Worm (Caenorhabditis elegans): ENCODE data around the gene tdo-2.

Gene tdo-2

DNA sequence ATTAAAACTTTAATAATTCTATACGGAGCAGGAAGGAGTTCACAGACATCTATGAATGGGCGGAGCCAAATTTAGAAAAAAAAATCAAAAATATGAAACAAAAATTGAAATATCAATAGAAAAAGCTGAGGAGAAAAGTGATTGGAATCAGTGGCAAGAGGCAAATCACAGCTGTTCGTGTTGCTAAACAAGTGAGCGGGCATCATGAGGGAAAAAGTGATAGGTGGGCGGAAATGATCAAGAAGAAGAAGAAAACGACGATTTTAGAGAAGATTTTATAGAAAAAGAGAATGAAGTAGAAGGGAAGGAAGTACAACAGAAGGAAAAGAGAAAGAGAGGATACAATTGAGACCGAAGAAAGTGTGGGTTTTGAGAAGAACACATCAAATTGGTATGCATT, 21.1 kb downstream of the tdo-2 start:
- TF ChIP-seq him-1 (tag; optimal IDR thresholded peaks at IDR 0.05), result no peak
- no peak for TF ChIP-seq dao-5 (tag; optimal IDR thresholded peaks at IDR 0.05)
- no peak for TF ChIP-seq W03F9.2 (tag; optimal IDR thresholded peaks at IDR 0.05)

DNA sequence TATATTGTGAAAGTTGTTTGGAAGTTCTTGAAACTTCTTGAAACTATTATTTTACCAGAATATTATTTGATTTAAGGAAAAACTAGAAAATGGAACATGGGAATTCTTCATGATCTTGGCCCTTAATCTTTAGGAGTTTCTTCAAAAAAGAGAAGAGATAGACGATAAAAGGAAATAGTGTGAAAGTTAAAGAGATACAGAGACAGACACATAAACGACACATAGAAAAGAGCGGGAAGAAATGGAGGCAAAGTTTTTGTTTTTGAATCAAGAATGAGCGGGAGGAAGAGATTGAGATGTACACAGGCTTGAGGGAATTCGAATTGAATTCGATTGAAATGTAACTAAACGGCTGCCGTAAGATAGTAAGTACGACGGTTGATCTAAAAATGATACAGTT, 22.3 kb downstream of the tdo-2 start:
- TF ChIP-seq W03F9.2 (tag; optimal IDR thresholded peaks at IDR 0.05) (no peak), dao-5 (tag; optimal IDR thresholded peaks at IDR 0.05) (no peak), him-1 (tag; optimal IDR thresholded peaks at IDR 0.05) (no peak)

DNA sequence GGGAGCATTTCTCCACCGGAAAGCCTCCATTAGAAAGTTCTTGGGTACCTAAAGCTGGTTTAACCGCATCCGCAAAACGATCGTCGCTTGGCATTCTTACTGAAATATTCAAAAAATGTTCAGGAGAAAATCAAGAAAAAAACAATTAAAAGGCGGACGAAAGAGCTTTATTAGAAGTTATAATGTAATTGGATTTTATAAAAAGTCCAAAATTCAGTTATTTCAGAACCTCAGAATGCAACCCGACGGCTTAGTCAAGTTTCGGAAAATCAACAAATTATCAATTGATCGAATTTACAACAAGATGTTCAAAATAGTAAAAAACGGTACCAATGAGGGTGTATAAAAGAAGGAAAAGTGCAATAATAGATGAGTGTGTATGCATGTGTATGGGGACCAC, 23.8 kb downstream of the tdo-2 start, which contains the start of gene pxl-1:
Gene pxl-1, minus strand, starts transcription at position 101 of the 400 bp plus-strand sequence.
- no peak for TF ChIP-seq dao-5 (tag; optimal IDR thresholded peaks at IDR 0.05)
- no peak for TF ChIP-seq him-1 (tag; optimal IDR thresholded peaks at IDR 0.05)

DNA sequence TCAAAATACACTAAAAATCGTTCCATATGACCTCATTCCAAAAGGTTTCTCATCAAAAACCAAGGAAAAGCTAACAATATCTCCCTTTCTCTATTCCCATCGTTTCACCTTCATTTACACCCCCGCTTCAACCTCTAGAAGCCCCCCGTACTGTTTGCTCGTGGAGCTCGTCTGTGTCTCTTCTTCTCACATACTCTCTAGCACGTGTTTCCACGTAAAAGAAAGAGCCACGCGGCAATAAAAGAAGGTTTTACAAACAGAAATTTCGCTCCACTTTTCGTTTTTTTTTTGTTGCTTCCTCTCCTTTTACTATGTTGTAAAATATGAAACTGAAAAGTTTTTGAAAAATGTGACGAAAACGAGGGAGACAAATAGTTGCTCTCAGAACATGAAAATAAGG, 26.8 kb downstream of the tdo-2 start:
- no peak for TF ChIP-seq him-1 (tag; optimal IDR thresholded peaks at IDR 0.05)
- TF ChIP-seq W03F9.2 (tag; optimal IDR thresholded peaks at IDR 0.05), result no peak
- no peak for TF ChIP-seq dao-5 (tag; optimal IDR thresholded peaks at IDR 0.05)

DNA sequence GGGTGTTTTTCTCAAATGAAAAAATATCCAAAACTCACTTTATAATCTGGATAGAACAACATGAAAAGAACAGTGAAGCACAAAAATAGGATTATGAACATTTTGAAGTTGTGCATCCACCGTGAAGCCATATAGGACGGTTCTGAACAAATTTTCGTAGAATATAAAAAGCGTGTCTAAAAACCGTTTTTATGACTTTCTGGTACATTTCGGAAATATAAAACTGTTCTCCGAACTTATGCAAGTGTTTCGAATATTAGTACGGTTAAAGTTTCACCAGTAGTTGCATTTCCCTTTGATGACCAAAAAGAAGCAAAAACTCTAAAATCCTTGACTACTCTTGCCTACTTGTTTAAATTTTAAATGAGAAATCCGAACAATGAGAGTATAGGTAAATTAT, 31.1 kb downstream of the tdo-2 start, which contains the start of gene C28H8.8:
Gene C28H8.8, minus strand, starts transcription at position 101 of the 400 bp plus-strand sequence.
- TF ChIP-seq dao-5 (tag; optimal IDR thresholded peaks at IDR 0.05) (no peak), W03F9.2 (tag; optimal IDR thresholded peaks at IDR 0.05) (no peak), him-1 (tag; optimal IDR thresholded peaks at IDR 0.05) (no peak)

DNA sequence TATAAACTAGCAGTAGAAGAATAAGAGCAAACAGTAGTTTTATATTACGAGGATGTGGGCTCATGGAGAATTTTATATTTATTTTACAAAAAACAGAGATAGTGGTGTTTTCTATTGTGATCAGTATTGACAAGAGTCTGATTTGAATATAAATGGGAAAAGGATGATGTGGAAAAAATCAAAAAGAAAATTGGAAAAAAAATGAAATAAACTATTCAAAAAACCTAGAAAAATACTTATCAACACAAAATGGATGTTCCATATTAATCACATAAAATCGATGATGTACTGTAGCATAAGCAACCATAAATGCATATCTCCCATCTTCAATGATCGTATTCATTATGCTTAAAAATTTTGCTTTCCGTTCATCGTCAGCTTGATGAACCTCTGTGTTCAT, 32.9 kb downstream of the tdo-2 start, which contains the start of gene C28H8.7:
Gene C28H8.7, minus strand, starts transcription at position 101 of the 400 bp plus-strand sequence.
- no peak for TF ChIP-seq W03F9.2 (tag; optimal IDR thresholded peaks at IDR 0.05)
- no peak for TF ChIP-seq him-1 (tag; optimal IDR thresholded peaks at IDR 0.05)
- TF ChIP-seq dao-5 (tag; optimal IDR thresholded peaks at IDR 0.05), result no peak

DNA sequence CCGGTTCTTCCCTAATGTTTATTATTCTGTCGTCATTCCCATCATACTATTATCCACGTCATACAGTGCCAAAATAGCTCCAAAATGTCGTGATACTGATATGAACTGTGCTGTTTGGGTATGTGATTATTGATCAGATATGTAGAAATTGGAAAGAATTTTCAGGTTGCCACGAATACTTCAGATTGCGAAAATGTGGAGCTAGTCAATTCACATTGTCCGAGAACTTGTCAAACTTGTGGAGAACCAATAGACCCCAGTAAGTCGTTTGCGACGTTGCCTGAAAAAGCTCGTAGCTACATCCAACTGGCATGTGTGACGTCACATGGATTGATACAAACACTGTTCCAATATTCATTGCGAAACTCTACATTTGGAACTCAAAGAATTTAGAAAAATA, 35.3 kb downstream of the tdo-2 start:
- TF ChIP-seq dao-5 (tag; optimal IDR thresholded peaks at IDR 0.05) (no peak), him-1 (tag; optimal IDR thresholded peaks at IDR 0.05) (no peak), W03F9.2 (tag; optimal IDR thresholded peaks at IDR 0.05) (no peak)

DNA sequence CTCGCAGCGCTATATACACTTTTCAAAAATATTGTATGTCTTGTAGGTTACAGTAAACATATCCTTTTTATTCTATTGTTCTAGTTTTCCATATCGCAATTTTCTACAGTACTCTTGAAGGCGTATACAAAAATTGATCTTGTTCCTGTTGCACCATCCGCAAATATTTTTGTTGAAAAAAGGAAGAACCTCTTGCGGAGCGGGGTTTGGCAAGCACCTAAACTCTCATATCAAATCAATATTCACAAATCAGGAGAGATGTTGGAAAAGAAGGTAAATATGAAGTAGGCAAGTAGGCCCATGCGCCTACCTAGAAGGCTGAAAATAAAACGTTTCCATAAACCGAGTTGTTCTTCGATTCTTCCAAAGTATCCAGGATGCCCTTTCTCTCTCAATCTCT, 35.7 kb downstream of the tdo-2 start, which contains the start of gene C28H8.5:
Gene C28H8.5, plus strand, starts transcription at position 301 of the 400 bp plus-strand sequence.
- TF ChIP-seq W03F9.2 (tag; optimal IDR thresholded peaks at IDR 0.05), result no peak

DNA sequence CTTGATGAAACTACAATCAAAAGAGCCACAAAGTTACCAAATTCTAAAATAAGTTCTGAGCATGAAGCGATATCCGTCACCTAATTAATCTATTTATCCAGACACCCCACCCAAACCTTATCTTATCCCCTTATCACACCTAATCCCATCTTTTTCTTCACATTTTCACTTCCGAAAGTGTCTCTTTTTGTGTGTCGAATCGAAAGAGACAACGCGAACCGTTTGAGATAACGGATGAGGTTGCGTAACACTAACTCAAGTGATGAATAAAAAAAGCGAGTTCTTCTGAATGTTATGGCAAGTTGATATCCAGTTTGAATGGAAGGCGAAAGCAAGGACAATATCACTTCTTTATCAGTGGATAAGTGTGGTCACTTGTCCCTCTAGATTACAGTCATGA, 36.2 kb downstream of the tdo-2 start:
- TF ChIP-seq dao-5 (tag; optimal IDR thresholded peaks at IDR 0.05) (no peak), W03F9.2 (tag; optimal IDR thresholded peaks at IDR 0.05) (no peak), him-1 (tag; optimal IDR thresholded peaks at IDR 0.05) (no peak)

DNA sequence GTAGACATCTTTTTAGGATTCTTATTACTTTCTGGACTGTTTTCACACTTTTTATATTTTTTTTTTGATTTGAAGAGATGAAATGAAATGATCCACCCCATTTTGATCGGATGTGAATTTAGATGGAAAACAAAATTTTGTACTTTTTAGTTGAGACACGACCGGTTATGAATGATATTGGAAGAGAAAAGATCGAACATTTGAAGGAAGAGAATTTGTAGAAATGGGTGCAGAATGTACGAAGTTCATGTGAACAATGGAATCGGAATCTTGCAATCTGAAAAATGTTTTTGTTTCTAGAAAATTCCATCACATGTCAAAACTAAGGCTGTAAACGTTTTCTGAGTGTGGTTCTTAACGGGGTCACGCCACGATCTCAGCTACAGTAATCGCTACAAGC, 36.9 kb downstream of the tdo-2 start, which contains the start of gene F01F1.14:
Gene F01F1.14, minus strand, starts transcription at position 101 of the 400 bp plus-strand sequence.
- no peak for TF ChIP-seq W03F9.2 (tag; optimal IDR thresholded peaks at IDR 0.05)
- no peak for TF ChIP-seq dao-5 (tag; optimal IDR thresholded peaks at IDR 0.05)
- no peak for TF ChIP-seq him-1 (tag; optimal IDR thresholded peaks at IDR 0.05)

DNA sequence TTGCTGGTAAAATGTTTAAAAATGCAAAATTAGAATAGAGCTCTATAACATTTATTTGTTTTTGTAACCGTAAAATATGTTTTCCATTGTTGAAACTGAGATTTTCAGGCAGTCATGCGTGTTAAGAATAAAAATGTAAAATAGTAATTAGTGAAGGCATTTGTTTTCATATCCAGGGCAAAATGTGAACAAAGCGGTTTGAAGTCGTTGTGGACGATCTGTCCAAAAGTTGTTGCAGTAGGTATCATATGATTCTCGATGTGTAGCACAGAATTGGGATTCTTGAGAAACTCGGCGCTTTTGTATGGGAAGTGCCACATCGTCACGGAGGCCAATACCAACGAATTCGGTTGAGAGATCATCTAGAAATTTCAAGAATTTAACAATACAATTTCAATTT, 37.5 kb downstream of the tdo-2 start:
- TF ChIP-seq him-1 (tag; optimal IDR thresholded peaks at IDR 0.05), result no peak
- no peak for TF ChIP-seq dao-5 (tag; optimal IDR thresholded peaks at IDR 0.05)
- no peak for TF ChIP-seq W03F9.2 (tag; optimal IDR thresholded peaks at IDR 0.05)

DNA sequence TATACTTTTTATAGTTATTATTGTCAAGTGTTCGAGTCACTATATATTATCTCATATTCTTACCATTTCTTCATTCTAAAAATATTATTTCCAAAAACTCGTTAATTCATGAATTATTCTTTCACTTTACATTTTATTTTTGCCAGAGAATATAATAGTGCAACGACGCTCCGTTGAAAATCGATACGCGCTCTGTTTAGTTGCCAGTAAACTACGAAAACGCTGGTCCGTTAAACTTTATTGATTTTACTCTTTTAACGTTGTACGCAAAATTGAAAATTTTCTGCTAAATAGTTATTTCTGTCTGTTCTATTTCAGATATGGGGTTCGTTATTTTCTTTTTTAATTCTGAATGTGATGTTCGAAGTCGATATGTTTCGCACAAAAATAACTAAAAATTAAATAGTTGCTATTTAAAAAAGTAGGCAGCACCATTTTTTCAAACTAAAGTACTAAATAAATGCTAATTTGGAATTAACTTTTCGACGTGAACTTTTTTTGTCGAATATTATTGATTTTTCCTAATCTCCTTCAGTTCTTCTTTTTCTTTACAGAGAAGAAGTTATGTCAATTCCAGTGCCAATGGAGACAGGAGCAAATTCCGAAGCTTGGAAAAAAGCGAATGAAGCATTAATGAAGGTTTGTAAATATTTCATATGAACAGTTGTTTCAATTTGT, 40.3 kb downstream of the tdo-2 start, which contains the start of gene hpo-10:
Gene hpo-10, plus strand, starts transcription at position 199 of the 678 bp plus-strand sequence.
- TF ChIP-seq dao-5 (tag; optimal IDR thresholded peaks at IDR 0.05), result no peak

DNA sequence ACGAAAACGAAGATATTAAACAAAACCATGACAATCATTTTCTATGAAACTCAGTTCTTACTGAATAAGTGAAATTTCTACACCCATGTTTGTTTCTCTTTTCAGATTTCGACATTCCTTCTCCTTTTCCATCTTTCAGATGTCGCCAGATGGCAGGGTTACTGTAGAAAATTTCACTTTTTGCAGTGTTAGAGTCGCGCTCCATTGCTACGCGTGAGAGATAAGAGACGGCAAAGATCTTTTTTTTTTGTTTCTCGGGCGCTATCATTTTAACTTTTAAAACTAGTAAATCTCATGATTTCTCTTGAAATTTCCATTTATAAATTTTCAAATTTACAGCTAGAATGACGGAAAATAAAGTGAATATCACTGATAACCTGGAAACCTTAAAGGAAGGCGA, 41.5 kb downstream of the tdo-2 start, which contains the start of the genes mig-21 and F01F1.2:
Gene mig-21, minus strand, starts transcription at position 166 of the 400 bp plus-strand sequence.
Gene F01F1.2, plus strand, starts transcription at position 340 of the 400 bp plus-strand sequence.
- TF ChIP-seq W03F9.2 (tag; optimal IDR thresholded peaks at IDR 0.05), result no peak
- no peak for TF ChIP-seq dao-5 (tag; optimal IDR thresholded peaks at IDR 0.05)
- TF ChIP-seq him-1 (tag; optimal IDR thresholded peaks at IDR 0.05), result no peak

DNA sequence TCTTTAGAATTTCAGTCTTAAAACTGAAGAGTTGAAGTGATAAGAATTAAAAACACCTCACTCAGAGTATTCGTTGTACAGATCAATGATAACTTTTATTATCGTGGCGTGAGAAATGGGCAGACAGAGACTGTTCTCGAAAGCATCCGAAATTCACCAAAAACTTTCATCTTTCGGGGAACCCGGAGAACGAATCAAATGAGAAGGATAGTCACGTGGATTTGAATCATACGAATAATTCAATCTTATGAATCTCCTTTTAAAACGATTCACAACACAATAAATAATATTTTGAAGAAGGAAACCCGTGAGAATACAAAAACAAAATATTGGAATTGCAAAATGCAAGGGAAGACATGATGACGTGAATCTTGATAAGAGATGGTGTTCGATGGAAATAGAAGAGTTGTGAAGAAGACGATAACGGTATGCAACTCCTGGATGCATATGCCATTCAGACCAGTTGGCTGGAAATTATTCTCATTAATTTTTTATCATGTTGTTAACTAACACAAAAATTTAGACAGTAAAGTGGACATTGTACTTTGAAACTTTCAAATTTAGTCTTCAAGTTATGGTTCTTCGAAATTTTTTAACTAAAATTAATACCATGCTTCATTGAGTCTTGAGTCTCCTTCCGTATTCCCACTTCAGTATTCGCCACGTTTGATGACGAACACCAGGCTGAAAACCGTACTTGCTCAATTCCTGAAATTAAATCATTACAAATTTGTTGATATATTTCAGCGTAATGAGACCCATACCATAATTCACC, 42.7 kb downstream of the tdo-2 start:
- TF ChIP-seq him-1 (tag; optimal IDR thresholded peaks at IDR 0.05), result no peak

Data from whole organism, L4/young adult.